Worm (Caenorhabditis elegans) whole organism, early embryonic: ENCODE measurements around the gene C32H11.4.
"Not testable (repeated sequence)": the region's sequence is repeated elsewhere in the genome, so short reads cannot be mapped to it uniquely, and the experiment has no call there.

ENCODE experiments used
- B0310.2 ChIP-seq: sonication (generic microtip); optimal IDR thresholded peaks from 2 replicates; lab custom pipeline; 2016; ENCODE audit warnings: mild to moderate bottlenecking, missing genetic modification characterization, missing compliant biosample characterization
- F13C5.2 ChIP-seq: sonication (generic microtip); optimal IDR thresholded peaks from 2 replicates; lab custom pipeline; 2017; ENCODE audit warnings: mild to moderate bottlenecking, missing genetic modification characterization, inconsistent platforms, missing compliant biosample characterization
- aly-1 ChIP-seq: sonication (generic microtip); optimal IDR thresholded peaks from 2 replicates; lab custom pipeline; 2016; ENCODE audit warnings: missing genetic modification characterization, missing compliant biosample characterization
- ama-1 ChIP-seq: fragments of 150-350 bp; optimal IDR thresholded peaks from 2 replicates; lab custom pipeline; 2014
- ceh-13 ChIP-seq: fragments of 200-800 bp; sonication (Bioruptor generic); optimal IDR thresholded peaks from 2 replicates; lab custom pipeline; 2018; ENCODE audit warnings: mild to moderate bottlenecking, missing genetic modification characterization, missing compliant biosample characterization
- ceh-36 ChIP-seq: sonication (generic microtip); optimal IDR thresholded peaks from 2 replicates; lab custom pipeline; 2016; ENCODE audit warnings: missing genetic modification characterization, inconsistent platforms, missing compliant biosample characterization
- ets-7 ChIP-seq: sonication (generic microtip); optimal IDR thresholded peaks from 2 replicates; lab custom pipeline; 2016; ENCODE audit warnings: missing genotype, missing genetic modification characterization, missing compliant biosample characterization
- flt-1 ChIP-seq: fragments of 200-800 bp; sonication (Bioruptor generic); IDR thresholded peaks from 2 replicates; pipeline ENCODE4 v1.3.6; 2022; ENCODE audit warnings: missing genetic modification characterization, missing compliant biosample characterization
- hmbx-1 ChIP-seq: sonication (generic microtip); optimal IDR thresholded peaks from 2 replicates; lab custom pipeline; 2016; ENCODE audit warnings: mild to moderate bottlenecking, missing genetic modification characterization, missing compliant biosample characterization
- hmg-4 ChIP-seq: fragments of 200-800 bp; sonication (Bioruptor generic); optimal IDR thresholded peaks from 2 replicates; lab custom pipeline; 2018; ENCODE audit warnings: mild to moderate bottlenecking, missing genetic modification characterization, missing compliant biosample characterization
- hnd-1 ChIP-seq: sonication (generic microtip); optimal IDR thresholded peaks from 2 replicates; lab custom pipeline; 2016; ENCODE audit warnings: missing genetic modification characterization, missing compliant biosample characterization
- pes-1 ChIP-seq: fragments of 200-800 bp; sonication (Bioruptor generic); IDR thresholded peaks from 2 replicates; pipeline ENCODE4 v1.3.6; 2022; ENCODE audit warnings: missing genetic modification reagents, missing genetic modification characterization, missing compliant biosample characterization
- scrt-1 ChIP-seq: fragments of 200-800 bp; sonication (Bioruptor generic); IDR thresholded peaks from 2 replicates; pipeline ENCODE4 v1.3.6; 2022; ENCODE audit warnings: missing genetic modification characterization, missing compliant biosample characterization
- sea-1 ChIP-seq: fragments of 200-800 bp; sonication (Bioruptor generic); conservative IDR thresholded peaks from 2 replicates; pipeline ENCODE4 v1.3.6; 2022; ENCODE audit warnings: missing genetic modification characterization, missing compliant biosample characterization
- tbx-11 ChIP-seq: fragments of 200-800 bp; sonication (Bioruptor generic); IDR thresholded peaks from 2 replicates; pipeline ENCODE4 v1.3.6; 2022; ENCODE audit warnings: missing genetic modification characterization, missing compliant biosample characterization
- tbx-37 ChIP-seq: fragments of 200-800 bp; sonication (Bioruptor generic); conservative IDR thresholded peaks from 2 replicates; pipeline ENCODE4 v1.3.6; 2022; ENCODE audit warnings: missing genetic modification reagents, missing genetic modification characterization, missing compliant biosample characterization
- tra-4 ChIP-seq: sonication (generic microtip); optimal IDR thresholded peaks from 2 replicates; lab custom pipeline; 2017; ENCODE audit warnings: missing genetic modification characterization, missing compliant biosample characterization

C32H11.4 gene

ce11 chrIV:12921027-12921426, at the start of gene C32H11.4:
Gene C32H11.4, plus strand, starts transcription at chrIV:12921264.
- TF ChIP-seq hmbx-1 (tag; lab: Kevin White, UChicago), result no peak
- no peak for TF ChIP-seq hmg-4 (GFP tag; lab: Kevin White, UChicago)
- no peak for TF ChIP-seq tra-4 (tag; lab: Kevin White, UChicago)
- no peak for TF ChIP-seq tbx-11 (GFP tag; lab: Robert Waterston, UW)
- no peak for TF ChIP-seq pes-1 (GFP tag; lab: Robert Waterston, UW)
- TF ChIP-seq aly-1 (tag; lab: Kevin White, UChicago), result no peak
- no peak for TF ChIP-seq tbx-37 (GFP tag; lab: Robert Waterston, UW)
- no peak for TF ChIP-seq flt-1
- TF ChIP-seq ceh-13 (GFP tag; lab: Kevin White, UChicago), result no peak
- TF ChIP-seq sea-1 (GFP tag; lab: Robert Waterston, UW), result no peak
- no peak for TF ChIP-seq ets-7 (tag; lab: Kevin White, UChicago)
- no peak for TF ChIP-seq scrt-1 (GFP tag; lab: Robert Waterston, UW)

DNA sequence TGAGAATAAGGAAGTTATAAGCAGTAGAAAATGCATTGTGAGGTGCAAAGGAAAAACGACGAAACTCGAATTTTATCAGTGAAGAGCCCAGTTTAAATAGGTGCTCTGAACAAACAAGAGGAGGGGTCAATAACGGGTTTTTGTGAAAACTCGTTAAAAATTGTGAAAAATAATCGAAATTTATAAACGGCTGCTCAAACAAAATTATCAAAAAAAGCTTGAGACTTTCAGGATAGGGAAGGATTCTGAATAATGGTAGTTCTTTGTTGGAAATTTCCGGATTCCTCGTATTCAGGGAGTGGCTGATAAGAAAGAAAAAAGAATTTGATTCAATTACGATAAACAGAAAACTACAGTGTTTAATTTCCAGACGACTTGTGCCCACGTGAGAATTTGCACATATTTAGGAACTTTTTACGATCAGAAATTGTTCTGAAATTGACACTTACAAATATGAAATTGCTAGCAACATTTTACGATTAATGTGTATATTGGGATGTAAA, 49.6 kb upstream of the C32H11.4 start, which contains the start of gene clec-187:
TSS of gene clec-187 (minus strand) at position 51 of the 503 bp plus-strand sequence.
- TF ChIP-seq aly-1 (tag; lab: Kevin White, UChicago), result no peak
- no peak for TF ChIP-seq scrt-1 (GFP tag; lab: Robert Waterston, UW)
- TF ChIP-seq tbx-37 (GFP tag; lab: Robert Waterston, UW), result no peak
- no peak for TF ChIP-seq hmg-4 (GFP tag; lab: Kevin White, UChicago)
- no peak for TF ChIP-seq sea-1 (GFP tag; lab: Robert Waterston, UW)
- TF ChIP-seq ceh-36 (tag; lab: Kevin White, UChicago), result no peak
- TF ChIP-seq flt-1, result no peak
- no peak for TF ChIP-seq F13C5.2 (tag; lab: Kevin White, UChicago)
- no peak for TF ChIP-seq ets-7 (tag; lab: Kevin White, UChicago)
- no peak for TF ChIP-seq B0310.2 (tag; lab: Kevin White, UChicago)
- no peak for TF ChIP-seq tbx-11 (GFP tag; lab: Robert Waterston, UW)
- TF ChIP-seq hnd-1 (tag; lab: Kevin White, UChicago), result no peak
- TF ChIP-seq pes-1 (GFP tag; lab: Robert Waterston, UW), result no peak
- TF ChIP-seq ceh-13 (GFP tag; lab: Kevin White, UChicago), result no peak
- no peak for TF ChIP-seq tra-4 (tag; lab: Kevin White, UChicago)
- TF ChIP-seq ama-1 (lab: Kevin White, UChicago), result no peak
- no peak for TF ChIP-seq hmbx-1 (tag; lab: Kevin White, UChicago)

ce11 chrIV:12875260-12875659, 45.8 kb upstream of the C32H11.4 start, which contains the start of gene ZK896.1:
Gene ZK896.1, minus strand, starts transcription at chrIV:12875360.
- TF ChIP-seq ceh-36, aly-1, hmbx-1 (tag; lab: Kevin White, UChicago): not testable (repeated sequence)

- TF ChIP-seq ceh-36 (tag; lab: Kevin White, UChicago) (no peak), hnd-1 (tag; lab: Kevin White, UChicago) (no peak), tra-4 (tag; lab: Kevin White, UChicago) (no peak), scrt-1 (GFP tag; lab: Robert Waterston, UW) (no peak), ceh-13 (GFP tag; lab: Kevin White, UChicago) (no peak), pes-1 (GFP tag; lab: Robert Waterston, UW) (no peak), flt-1 (no peak), F13C5.2 (tag; lab: Kevin White, UChicago) (no peak), hmbx-1 (tag; lab: Kevin White, UChicago) (no peak), ets-7 (tag; lab: Kevin White, UChicago) (no peak), ama-1 (lab: Kevin White, UChicago) (no peak), tbx-37 (GFP tag; lab: Robert Waterston, UW) (no peak), sea-1 (GFP tag; lab: Robert Waterston, UW) (no peak)
These were observed 44.5 kb upstream of the C32H11.4 start for ce11 chrIV:12876558-12876957.

ce11 chrIV:12879557-12879956, 41.5 kb upstream of the C32H11.4 start, which contains the start of gene ZK896.5:
Gene ZK896.5, minus strand, starts transcription at chrIV:12879645.
- TF ChIP-seq ceh-36 (tag; lab: Kevin White, UChicago) (no peak), tbx-37 (GFP tag; lab: Robert Waterston, UW) (no peak)

ce11 chrIV:12883190-12883589, 37.9 kb upstream of the C32H11.4 start, which contains the start of gene ZK896.4:
Gene ZK896.4, minus strand, starts transcription at chrIV:12883290.
- TF ChIP-seq sea-1 (GFP tag; lab: Robert Waterston, UW), result no peak
- no peak for TF ChIP-seq F13C5.2 (tag; lab: Kevin White, UChicago)
- no peak for TF ChIP-seq pes-1 (GFP tag; lab: Robert Waterston, UW)
- no peak for TF ChIP-seq hnd-1 (tag; lab: Kevin White, UChicago)
- TF ChIP-seq tbx-37 (GFP tag; lab: Robert Waterston, UW), result no peak
- TF ChIP-seq ceh-36 (tag; lab: Kevin White, UChicago), result no peak
- TF ChIP-seq tra-4 (tag; lab: Kevin White, UChicago), result no peak
- TF ChIP-seq ama-1 (lab: Kevin White, UChicago), result no peak
- TF ChIP-seq scrt-1 (GFP tag; lab: Robert Waterston, UW), result no peak
- TF ChIP-seq ceh-13 (GFP tag; lab: Kevin White, UChicago), result no peak
- no peak for TF ChIP-seq ets-7 (tag; lab: Kevin White, UChicago)
- no peak for TF ChIP-seq aly-1 (tag; lab: Kevin White, UChicago)
- TF ChIP-seq flt-1, result no peak

DNA sequence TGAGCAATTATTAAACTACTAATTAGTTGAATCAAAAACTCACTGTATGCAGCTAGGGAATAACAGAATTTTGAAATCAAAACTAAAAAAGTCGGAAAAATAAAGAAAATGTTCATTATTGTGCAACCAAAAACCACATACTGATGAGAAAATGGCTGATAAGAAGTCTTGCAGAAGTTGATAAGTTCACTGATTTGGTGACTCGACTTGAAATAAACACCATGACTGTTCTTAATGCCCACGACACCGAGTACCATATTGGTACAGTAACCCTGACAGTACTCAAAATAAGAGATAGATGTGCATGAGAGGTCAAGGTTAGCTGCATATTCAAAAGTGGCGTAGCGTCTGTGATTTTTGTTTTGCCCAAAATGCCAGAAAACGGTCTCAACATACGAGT, 35.1 kb upstream of the C32H11.4 start:
- TF ChIP-seq sea-1 (GFP tag; lab: Robert Waterston, UW) (no peak), F13C5.2 (tag; lab: Kevin White, UChicago) (no peak), ceh-13 (GFP tag; lab: Kevin White, UChicago) (no peak), ceh-36 (tag; lab: Kevin White, UChicago) (no peak), hmbx-1 (tag; lab: Kevin White, UChicago) (no peak), hnd-1 (tag; lab: Kevin White, UChicago) (no peak), aly-1 (tag; lab: Kevin White, UChicago) (no peak), pes-1 (GFP tag; lab: Robert Waterston, UW) (no peak), ama-1 (lab: Kevin White, UChicago) (no peak), tbx-37 (GFP tag; lab: Robert Waterston, UW) (no peak), hmg-4 (GFP tag; lab: Kevin White, UChicago) (no peak), tbx-11 (GFP tag; lab: Robert Waterston, UW) (no peak), scrt-1 (GFP tag; lab: Robert Waterston, UW) (no peak), tra-4 (tag; lab: Kevin White, UChicago) (no peak)
